Fruit fly (Drosophila melanogaster) whole organism, adult: ENCODE measurements around the gene CG7530.
A peak's percentile ranks its signal among the peaks of the same experiment; 100 is the strongest.

ENCODE experiments used
- CG12768 ChIP-seq: fragments of 200-800 bp; sonication (Bioruptor generic); optimal IDR thresholded peaks from 2 replicates; lab custom pipeline; 2017; ENCODE audit warnings: missing biosample characterization, missing genetic modification characterization, mild to moderate bottlenecking, moderate library complexity, missing genetic modification reagents
- CG7101 ChIP-seq: fragments of 200-800 bp; sonication (Bioruptor generic); optimal IDR thresholded peaks from 2 replicates; lab custom pipeline; 2018; ENCODE audit warnings: missing biosample characterization, mild to moderate bottlenecking, missing genetic modification characterization, moderate library complexity
- Crg-1 ChIP-seq: fragments of 200-800 bp; sonication (Bioruptor generic); optimal IDR thresholded peaks from 2 replicates; lab custom pipeline; 2016; ENCODE audit warnings: missing biosample characterization, missing genetic modification characterization
- Mnt ChIP-seq: fragments of 200-800 bp; sonication (Bioruptor generic); optimal IDR thresholded peaks from 2 replicates; lab custom pipeline; 2016; ENCODE audit warnings: missing biosample characterization, mild to moderate bottlenecking, missing genetic modification characterization
- bab1 ChIP-seq: fragments of 200-800 bp; sonication (Bioruptor generic); optimal IDR thresholded peaks from 3 replicates; lab custom pipeline; 2019; ENCODE audit warnings: missing biosample characterization, mild to moderate bottlenecking, missing genetic modification characterization, moderate library complexity
- cic ChIP-seq: fragments of 200-800 bp; sonication (Bioruptor generic); optimal IDR thresholded peaks from 2 replicates; lab custom pipeline; 2017; ENCODE audit warnings: missing biosample characterization, mild to moderate bottlenecking, missing genetic modification characterization, moderate library complexity
- cnc ChIP-seq, 2 experiments: fragments of >200 bp; optimal IDR thresholded peaks; 2 replicates each; lab custom pipeline; 2017
- kay ChIP-seq: fragments of 200-800 bp; sonication (Bioruptor generic); peaks from one replicate; lab custom pipeline; 2016; ENCODE audit warnings: missing biosample characterization, missing genetic modification characterization, borderline replicate concordance
- pad ChIP-seq: fragments of 200-800 bp; sonication (Bioruptor generic); optimal IDR thresholded peaks from 3 replicates; lab custom pipeline; 2017; ENCODE audit warnings: missing biosample characterization, missing genetic modification characterization, mild to moderate bottlenecking, moderate library complexity, missing genetic modification reagents
- tj ChIP-seq: fragments of 200-800 bp; sonication (Bioruptor generic); optimal IDR thresholded peaks from 3 replicates; lab custom pipeline; 2017; ENCODE audit warnings: missing biosample characterization, mild to moderate bottlenecking, missing genetic modification characterization, moderate library complexity
- toe ChIP-seq: fragments of 200-800 bp; sonication (Bioruptor generic); optimal IDR thresholded peaks from 2 replicates; lab custom pipeline; 2016; ENCODE audit warnings: missing biosample characterization, missing genetic modification characterization

DNA sequence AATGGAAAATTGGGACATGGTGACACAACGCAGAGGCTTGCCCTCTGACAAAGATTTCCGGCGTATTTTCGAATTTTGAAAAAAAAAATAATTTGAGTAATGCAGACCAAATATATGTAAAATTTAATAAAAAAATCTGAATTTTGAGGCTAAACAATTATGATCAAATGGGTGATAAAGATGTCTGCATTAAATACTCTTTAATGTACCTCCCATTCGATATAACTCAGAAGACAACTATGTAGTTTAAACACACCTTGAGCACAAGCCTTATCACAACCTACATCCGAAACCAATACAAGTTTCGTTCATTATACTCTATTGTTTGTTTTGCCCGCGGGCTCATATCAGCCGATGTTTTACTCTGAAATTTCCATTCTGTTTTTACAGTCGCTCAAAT is 23.1 kb upstream of the CG7530 start, which contains the start of gene CG7362:
- TF ChIP-seq CG12768 (GFP tag; lab: Kevin White, UChicago) (no peak), kay (GFP tag; lab: Kevin White, UChicago) (peak; percentile 87), cic (GFP tag; lab: Kevin White, UChicago) (no peak), toe (GFP tag; lab: Kevin White, UChicago) (no peak), CG7101 (tag; lab: Kevin White, UChicago) (no peak), Mnt (GFP tag; lab: Kevin White, UChicago) (no peak), tj (no peak), pad (GFP tag; lab: Kevin White, UChicago) (no peak), Crg-1 (no peak), bab1 (GFP tag; lab: Kevin White, UChicago) (no peak), cnc (optimal IDR thresholded peaks at IDR 0.05; lab: Kevin White, UChicago) (no peak)
